Fruit fly (Drosophila melanogaster) whole organism, prepupa: Measurements from ENCODE around the gene CG33267.

Experiments
- CG10631 ChIP-seq: fragments of 200-800 bp; sonication (Bioruptor generic); optimal IDR thresholded peaks from 2 replicates; lab custom pipeline; 2016; ENCODE audit warnings: missing biosample characterization, missing genetic modification characterization
- CG10669 ChIP-seq: fragments of 200-800 bp; sonication (Bioruptor generic); optimal IDR thresholded peaks from 3 replicates; lab custom pipeline; 2018; ENCODE audit warnings: missing biosample characterization, mild to moderate bottlenecking, missing genetic modification characterization, moderate library complexity
- CG1621 ChIP-seq: fragments of 200-800 bp; sonication (Bioruptor generic); optimal IDR thresholded peaks from 3 replicates; lab custom pipeline; 2018; ENCODE audit warnings: missing biosample characterization, mild to moderate bottlenecking, missing genetic modification characterization
- CG16779 ChIP-seq: fragments of 200-800 bp; sonication (Bioruptor generic); optimal IDR thresholded peaks from 3 replicates; lab custom pipeline; 2017; ENCODE audit warnings: missing biosample characterization, mild to moderate bottlenecking, missing genetic modification characterization
- CG31627 ChIP-seq: fragments of 200-800 bp; sonication (Bioruptor generic); optimal IDR thresholded peaks from 3 replicates; lab custom pipeline; 2016; ENCODE audit warnings: missing biosample characterization, missing genetic modification characterization
- CG32006 ChIP-seq: fragments of 200-800 bp; sonication (Bioruptor generic); optimal IDR thresholded peaks from 3 replicates; lab custom pipeline; 2017; ENCODE audit warnings: missing biosample characterization, mild to moderate bottlenecking, missing genetic modification characterization
- CG3919 ChIP-seq: fragments of 200-800 bp; sonication (Bioruptor generic); optimal IDR thresholded peaks from 3 replicates; lab custom pipeline; 2016; ENCODE audit warnings: missing biosample characterization, missing genetic modification characterization
- CG6163 ChIP-seq: fragments of 200-800 bp; sonication (Bioruptor generic); IDR thresholded peaks from 3 replicates; pipeline ENCODE4 v1.3.6; 2022; ENCODE audit warnings: missing biosample characterization, missing genetic modification characterization
- CG6792 ChIP-seq: fragments of 200-800 bp; sonication (Bioruptor generic); optimal IDR thresholded peaks from 3 replicates; lab custom pipeline; 2016; ENCODE audit warnings: missing biosample characterization, missing genetic modification characterization
- CG6808 ChIP-seq: fragments of 200-800 bp; sonication (Bioruptor generic); optimal IDR thresholded peaks from 3 replicates; lab custom pipeline; 2017; ENCODE audit warnings: missing biosample characterization, missing genetic modification characterization, mild to moderate bottlenecking, moderate library complexity, missing genetic modification reagents
- CG6854 ChIP-seq: fragments of 200-800 bp; sonication (Bioruptor generic); optimal IDR thresholded peaks from 2 replicates; lab custom pipeline; 2017; ENCODE audit warnings: missing biosample characterization, mild to moderate bottlenecking, missing genetic modification characterization
- CG7368 ChIP-seq: fragments of 200-800 bp; sonication (Bioruptor generic); optimal IDR thresholded peaks from 3 replicates; lab custom pipeline; 2016; ENCODE audit warnings: missing biosample characterization, missing genetic modification characterization
- CG8119 ChIP-seq: fragments of 200-800 bp; sonication (Bioruptor generic); IDR thresholded peaks from 3 replicates; pipeline ENCODE4 v1.3.6; 2022; ENCODE audit warnings: missing biosample characterization, missing genetic modification characterization
- Eip75B ChIP-seq: fragments of 200-800 bp; sonication (Bioruptor generic); optimal IDR thresholded peaks from 3 replicates; lab custom pipeline; 2016; ENCODE audit warnings: missing biosample characterization, missing genetic modification characterization
- Eip78C ChIP-seq: fragments of 200-800 bp; sonication (Bioruptor generic); peaks from one replicate; lab custom pipeline; 2016; ENCODE audit warnings: missing biosample characterization, missing genetic modification characterization
- Ets21C ChIP-seq: fragments of 200-800 bp; sonication (Bioruptor generic); optimal IDR thresholded peaks from 3 replicates; lab custom pipeline; 2016; ENCODE audit warnings: missing biosample characterization, missing genetic modification characterization
- Hr39 ChIP-seq: fragments of 200-800 bp; sonication (Bioruptor generic); optimal IDR thresholded peaks from 2 replicates; lab custom pipeline; 2016; ENCODE audit warnings: missing biosample characterization, missing genetic modification characterization
- Hr4 ChIP-seq: fragments of 200-800 bp; sonication (Bioruptor generic); optimal IDR thresholded peaks from 3 replicates; lab custom pipeline; 2016; ENCODE audit warnings: missing biosample characterization, missing genetic modification characterization
- Met ChIP-seq: fragments of 200-800 bp; sonication (Bioruptor generic); optimal IDR thresholded peaks from 3 replicates; lab custom pipeline; 2016; ENCODE audit warnings: missing biosample characterization, missing genetic modification characterization
- OdsH ChIP-seq: fragments of 200-800 bp; sonication (Bioruptor generic); optimal IDR thresholded peaks from 3 replicates; lab custom pipeline; 2016; ENCODE audit warnings: missing biosample characterization, missing genetic modification characterization
- Smox ChIP-seq: fragments of 200-800 bp; sonication (Bioruptor generic); optimal IDR thresholded peaks from 3 replicates; lab custom pipeline; 2016; ENCODE audit warnings: missing biosample characterization, missing genetic modification characterization
- Sox102F ChIP-seq: fragments of 200-800 bp; sonication (Bioruptor generic); optimal IDR thresholded peaks from 2 replicates; lab custom pipeline; 2016; ENCODE audit warnings: missing biosample characterization, mild to moderate bottlenecking, missing genetic modification characterization
- Sox14 ChIP-seq: fragments of 200-800 bp; sonication (Bioruptor generic); optimal IDR thresholded peaks from 3 replicates; lab custom pipeline; 2016; ENCODE audit warnings: missing biosample characterization, missing genetic modification characterization
- Sox15 ChIP-seq: fragments of 200-800 bp; sonication (Bioruptor generic); optimal IDR thresholded peaks from 3 replicates; lab custom pipeline; 2016; ENCODE audit warnings: missing biosample characterization, missing genetic modification characterization
- acj6 ChIP-seq: fragments of 200-800 bp; sonication (Bioruptor generic); optimal IDR thresholded peaks from 3 replicates; lab custom pipeline; 2016; ENCODE audit warnings: missing biosample characterization, missing genetic modification characterization
- cyc ChIP-seq: fragments of 200-800 bp; sonication (Bioruptor generic); optimal IDR thresholded peaks from 3 replicates; lab custom pipeline; 2016; ENCODE audit warnings: missing biosample characterization, missing genetic modification characterization
- dac ChIP-seq: fragments of 200-800 bp; sonication (Bioruptor generic); optimal IDR thresholded peaks from 2 replicates; lab custom pipeline; 2017; ENCODE audit warnings: missing biosample characterization, mild to moderate bottlenecking, missing genetic modification characterization
- dsx ChIP-seq: fragments of 200-800 bp; optimal IDR thresholded peaks from 3 replicates; lab custom pipeline; 2019; ENCODE audit warnings: missing biosample characterization, mild to moderate bottlenecking, missing genetic modification characterization, moderate library complexity; ENCODE audit not compliant: poor library complexity, severe bottlenecking
- esn ChIP-seq: fragments of 200-800 bp; sonication (Bioruptor generic); optimal IDR thresholded peaks from 2 replicates; lab custom pipeline; 2016; ENCODE audit warnings: missing biosample characterization, mild to moderate bottlenecking, missing genetic modification characterization, moderate library complexity
- fd85E ChIP-seq: fragments of 200-800 bp; sonication (Bioruptor generic); optimal IDR thresholded peaks from 3 replicates; lab custom pipeline; 2016; ENCODE audit warnings: missing biosample characterization, missing genetic modification characterization
- lz ChIP-seq: fragments of 200-800 bp; sonication (Bioruptor generic); optimal IDR thresholded peaks from 3 replicates; lab custom pipeline; 2016; ENCODE audit warnings: missing biosample characterization, missing genetic modification characterization
- net ChIP-seq: fragments of 200-800 bp; sonication (Bioruptor generic); optimal IDR thresholded peaks from 3 replicates; lab custom pipeline; 2016; ENCODE audit warnings: missing biosample characterization, missing genetic modification characterization
- spab ChIP-seq: fragments of 200-800 bp; sonication (Bioruptor generic); optimal IDR thresholded peaks from 2 replicates; lab custom pipeline; 2017; ENCODE audit warnings: missing biosample characterization, mild to moderate bottlenecking, missing genetic modification characterization, missing genetic modification reagents
- ss ChIP-seq, 2 experiments: fragments of 200-800 bp; sonication (Bioruptor generic); optimal IDR thresholded peaks; 2 replicates in 1 of 2; 3 replicates in 1 of 2; lab custom pipeline; 2017 to 2018; ENCODE audit warnings: mild to moderate bottlenecking in 2 of 2, missing biosample characterization in 2 of 2, missing genetic modification characterization in 2 of 2, moderate library complexity in 1 of 2
- svp ChIP-seq: fragments of 200-800 bp; sonication (Bioruptor generic); peaks from one replicate; lab custom pipeline; 2016; ENCODE audit warnings: missing biosample characterization, missing genetic modification characterization
- topi ChIP-seq: fragments of 200-800 bp; sonication (Bioruptor generic); optimal IDR thresholded peaks from 3 replicates; lab custom pipeline; 2016; ENCODE audit warnings: missing biosample characterization, missing genetic modification characterization
- vri ChIP-seq: fragments of 200-800 bp; sonication (Bioruptor generic); optimal IDR thresholded peaks from 3 replicates; lab custom pipeline; 2016; ENCODE audit warnings: missing biosample characterization, mild to moderate bottlenecking, missing genetic modification characterization

Gene CG33267

dm6 chr3L:11563972-11564533 is at the start of gene CG33267, which contains the start of gene CG46412:
Gene CG33267 (plus strand): TSS chr3L:11564483.
Gene CG46412 (minus strand): TSS chr3L:11564072.
- TF ChIP-seq fd85E (GFP tag; lab: Kevin White, UChicago) (no peak), CG6163 (GFP tag; lab: Robert Waterston, UW) (no peak)

dm6 chr3L:11515349-11516079 is 48.8 kb upstream of the CG33267 start:
- TF ChIP-seq Eip78C (GFP tag; lab: Kevin White, UChicago): peak; percentile 50
- no peak for TF ChIP-seq CG10631 (GFP tag; lab: Kevin White, UChicago)
- peak; percentile 19 for TF ChIP-seq Eip75B (GFP tag; lab: Kevin White, UChicago)
- peak; percentile 11 for TF ChIP-seq CG3919 (GFP tag; lab: Kevin White, UChicago)
- TF ChIP-seq CG6163 (GFP tag; lab: Robert Waterston, UW): 0 out of 3 replicates have a peak, but pooled peaks have one; percentile 13
- peak; percentile 17 for TF ChIP-seq Sox14 (GFP tag; lab: Kevin White, UChicago)
- no peak for TF ChIP-seq CG32006
- no peak for TF ChIP-seq CG1621
- TF ChIP-seq Met (GFP tag; lab: Kevin White, UChicago): peak; percentile 25
- peak; percentile 12 for TF ChIP-seq cyc
- no peak for TF ChIP-seq CG7368 (GFP tag; lab: Kevin White, UChicago)
- peak; percentile 16 for TF ChIP-seq CG31627 (GFP tag; lab: Kevin White, UChicago)
- peak; percentile 54 for TF ChIP-seq esn (GFP tag; lab: Kevin White, UChicago)
- TF ChIP-seq acj6 (GFP tag; lab: Kevin White, UChicago): no peak
- TF ChIP-seq Sox15 (GFP tag; lab: Kevin White, UChicago): no peak
- TF ChIP-seq vri (GFP tag; lab: Kevin White, UChicago): no peak
- TF ChIP-seq Smox (GFP tag; lab: Kevin White, UChicago): peak; percentile 31
- TF ChIP-seq CG10669 (GFP tag; lab: Kevin White, UChicago): no peak
- no peak for TF ChIP-seq Hr4 (GFP tag; lab: Kevin White, UChicago)
- TF ChIP-seq Ets21C (GFP tag; lab: Kevin White, UChicago): peak; percentile 9
- no peak for TF ChIP-seq spab (GFP tag; lab: Kevin White, UChicago)
- no peak for TF ChIP-seq ss (GFP tag; optimal IDR thresholded peaks at IDR 0.05; lab: Kevin White, UChicago)
- peak; percentile 31 for TF ChIP-seq svp (GFP tag; lab: Kevin White, UChicago)
- TF ChIP-seq CG6854 (GFP tag; lab: Kevin White, UChicago): no peak
- TF ChIP-seq topi (GFP tag; lab: Kevin White, UChicago): peak; percentile 24
- TF ChIP-seq OdsH (GFP tag; lab: Kevin White, UChicago): no peak
- no peak for TF ChIP-seq CG6808 (GFP tag; lab: Kevin White, UChicago)
- peak; percentile 30 for TF ChIP-seq lz (GFP tag; lab: Kevin White, UChicago)
- TF ChIP-seq Hr39 (GFP tag; lab: Kevin White, UChicago): peak; percentile 24
- no peak for TF ChIP-seq dsx (GFP tag; lab: Kevin White, UChicago)
- no peak for TF ChIP-seq Sox102F

- TF ChIP-seq net (GFP tag; lab: Kevin White, UChicago) (no peak), Hr39 (GFP tag; lab: Kevin White, UChicago) (no peak), CG6792 (GFP tag; lab: Kevin White, UChicago) (no peak), CG8119 (GFP tag; lab: Robert Waterston, UW) (no peak), CG16779 (no peak), dac (GFP tag; lab: Kevin White, UChicago) (no peak), CG10669 (GFP tag; lab: Kevin White, UChicago) (no peak), vri (GFP tag; lab: Kevin White, UChicago) (no peak), Eip78C (GFP tag; lab: Kevin White, UChicago) (no peak), svp (GFP tag; lab: Kevin White, UChicago) (no peak), Eip75B (GFP tag; lab: Kevin White, UChicago) (no peak)
Measured at dm6 chr3L:11516229-11516628, 48.1 kb upstream of the CG33267 start.
